Worm (Caenorhabditis elegans) whole organism, L3 larva: Measurements from ENCODE around the gene F13H10.1.

ENCODE experiments used
- egl-27 ChIP-seq: sonication (generic microtip); optimal IDR thresholded peaks from 4 replicates; lab custom pipeline; 2017; ENCODE audit warnings: missing biosample characterization, missing genetic modification reagents, missing genetic modification characterization
- jun-1 ChIP-seq: fragments of 150-350 bp; optimal IDR thresholded peaks from 2 replicates; lab custom pipeline; 2014; ENCODE audit warnings: missing biosample characterization, missing genetic modification reagents, missing genetic modification characterization
- nhr-76 ChIP-seq: fragments of 150-350 bp; sonication (generic microtip); optimal IDR thresholded peaks from 5 replicates; lab custom pipeline; 2014; ENCODE audit warnings: missing biosample characterization, missing genetic modification characterization
- zag-1 ChIP-seq: fragments of 150-350 bp; optimal IDR thresholded peaks from 2 replicates; lab custom pipeline; 2014; ENCODE audit warnings: missing biosample characterization, missing genetic modification characterization

DNA sequence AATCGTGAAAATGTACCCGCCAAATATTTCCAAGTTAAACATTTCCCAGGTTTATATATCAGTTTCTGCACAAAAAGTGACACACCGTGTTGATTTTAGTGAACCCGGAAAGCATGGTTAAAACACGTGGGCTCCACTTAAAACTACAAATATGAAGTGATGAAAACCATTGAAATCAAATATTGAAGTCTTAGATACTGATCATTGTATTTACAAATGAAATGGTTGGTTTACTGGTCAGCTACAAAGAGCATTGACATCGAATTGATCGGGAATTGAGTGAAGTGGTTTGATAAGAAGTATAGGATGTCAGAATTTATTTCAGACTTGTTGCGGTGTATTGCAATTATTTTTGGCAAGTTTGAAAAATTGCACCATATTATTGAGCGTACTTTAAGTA, 25.0 kb downstream of the F13H10.1 start, which contains the start of gene hrg-5:
- no peak for TF ChIP-seq zag-1 (tag; lab: Kevin White, UChicago)
- no peak for TF ChIP-seq egl-27 (tag; lab: Kevin White, UChicago)
- no peak for TF ChIP-seq jun-1 (tag; lab: Kevin White, UChicago)
- TF ChIP-seq nhr-76 (tag; lab: Kevin White, UChicago) = no peak
